Worm (Caenorhabditis elegans) whole organism, L2 larva: Measurements from ENCODE around the gene T28C6.10.

Experiments
- C34F6.9 ChIP-seq: fragments of 150-350 bp; optimal IDR thresholded peaks from 2 replicates; lab custom pipeline; 2014; ENCODE audit warnings: missing biosample characterization, missing genetic modification characterization
- F13H6.1 ChIP-seq: sonication (generic microtip); optimal IDR thresholded peaks from 2 replicates; lab custom pipeline; 2016; ENCODE audit warnings: missing genetic modification characterization, missing compliant biosample characterization
- R02D3.7 ChIP-seq: fragments of 150-350 bp; optimal IDR thresholded peaks from 2 replicates; lab custom pipeline; 2014; ENCODE audit warnings: missing biosample characterization, missing genetic modification characterization
- Y55F3AM.14 ChIP-seq: fragments of 200-800 bp; sonication (Bioruptor generic); optimal IDR thresholded peaks from 2 replicates; lab custom pipeline; 2018; ENCODE audit warnings: mild to moderate bottlenecking, missing genetic modification characterization, missing compliant biosample characterization
- ZK546.5 ChIP-seq: sonication (generic microtip); optimal IDR thresholded peaks from 2 replicates; lab custom pipeline; 2017; ENCODE audit warnings: missing biosample characterization, missing genetic modification characterization
- alr-1 ChIP-seq: fragments of 150-350 bp; optimal IDR thresholded peaks from 2 replicates; lab custom pipeline; 2014; ENCODE audit warnings: missing biosample characterization, missing genetic modification characterization
- aly-2 ChIP-seq: fragments of 150-350 bp; optimal IDR thresholded peaks from 2 replicates; lab custom pipeline; 2014; ENCODE audit warnings: missing biosample characterization, missing genetic modification characterization
- ama-1 ChIP-seq: fragments of 150-350 bp; optimal IDR thresholded peaks from 2 replicates; lab custom pipeline; 2018; ENCODE audit warnings: inconsistent platforms
- blmp-1 ChIP-seq: sonication (generic microtip); optimal IDR thresholded peaks from 2 replicates; lab custom pipeline; 2017; ENCODE audit warnings: missing genetic modification characterization, mild to moderate bottlenecking, missing compliant biosample characterization, antibody characterized with exemption, moderate library complexity; ENCODE audit not compliant: insufficient read depth
- ceh-16 ChIP-seq: fragments of 150-350 bp; optimal IDR thresholded peaks from 2 replicates; lab custom pipeline; 2014; ENCODE audit warnings: missing biosample characterization, missing genetic modification characterization
- crh-2 ChIP-seq: sonication (generic microtip); optimal IDR thresholded peaks from 2 replicates; lab custom pipeline; 2017; ENCODE audit warnings: missing biosample characterization, missing genetic modification characterization
- dmd-4 ChIP-seq: sonication (generic microtip); optimal IDR thresholded peaks from 2 replicates; lab custom pipeline; 2017; ENCODE audit warnings: missing biosample characterization, missing genetic modification characterization
- egl-27 ChIP-seq: sonication (generic microtip); optimal IDR thresholded peaks from 3 replicates; lab custom pipeline; 2017; ENCODE audit warnings: missing biosample characterization, missing genetic modification reagents, missing genetic modification characterization
- elt-1 ChIP-seq: fragments of 150-350 bp; optimal IDR thresholded peaks from 2 replicates; lab custom pipeline; 2014; ENCODE audit warnings: missing biosample characterization, missing genetic modification characterization
- elt-3 ChIP-seq: sonication (generic microtip); optimal IDR thresholded peaks from 2 replicates; lab custom pipeline; 2017; ENCODE audit warnings: missing biosample characterization, missing genetic modification characterization
- fos-1 ChIP-seq: fragments of 150-350 bp; optimal IDR thresholded peaks from 2 replicates; lab custom pipeline; 2014; ENCODE audit warnings: missing biosample characterization, missing genetic modification characterization
- gmeb-1 ChIP-seq: fragments of 150-350 bp; optimal IDR thresholded peaks from 2 replicates; lab custom pipeline; 2014; ENCODE audit warnings: missing biosample characterization, missing genetic modification characterization
- lin-11 ChIP-seq: fragments of 150-350 bp; sonication (generic microtip); optimal IDR thresholded peaks from 2 replicates; lab custom pipeline; 2014; ENCODE audit warnings: missing biosample characterization, missing genetic modification characterization, inconsistent platforms, mixed read lengths
- lin-13 ChIP-seq: fragments of 150-350 bp; optimal IDR thresholded peaks from 2 replicates; lab custom pipeline; 2014; ENCODE audit warnings: missing biosample characterization, missing genetic modification reagents, missing genetic modification characterization
- lin-39 ChIP-seq: fragments of 150-350 bp; optimal IDR thresholded peaks from 2 replicates; lab custom pipeline; 2014; ENCODE audit warnings: missing biosample characterization, missing genetic modification reagents, missing genetic modification characterization
- lsy-2 ChIP-seq, 2 experiments: fragments of 150-350 bp in 1 of 2; sonication (generic microtip) in 1 of 2; optimal IDR thresholded peaks; 2 replicates each; lab custom pipeline; 2014 to 2017; ENCODE audit warnings: missing biosample characterization in 2 of 2, missing genetic modification characterization in 2 of 2
- mab-5 ChIP-seq: fragments of 150-350 bp; optimal IDR thresholded peaks from 2 replicates; lab custom pipeline; 2014; ENCODE audit warnings: missing biosample characterization, missing genetic modification characterization
- mbf-1 ChIP-seq: sonication (generic microtip); optimal IDR thresholded peaks from 2 replicates; lab custom pipeline; 2017; ENCODE audit warnings: missing biosample characterization, missing genetic modification characterization
- nhr-10 ChIP-seq: sonication (generic microtip); optimal IDR thresholded peaks from 2 replicates; lab custom pipeline; 2017; ENCODE audit warnings: missing biosample characterization, missing genetic modification characterization
- nhr-11 ChIP-seq: fragments of 150-350 bp; optimal IDR thresholded peaks from 2 replicates; lab custom pipeline; 2014; ENCODE audit warnings: missing biosample characterization, missing genetic modification characterization
- nhr-12 ChIP-seq: fragments of 150-350 bp; optimal IDR thresholded peaks from 2 replicates; lab custom pipeline; 2014; ENCODE audit warnings: missing biosample characterization, missing genetic modification characterization
- nhr-129 ChIP-seq: fragments of 150-350 bp; optimal IDR thresholded peaks from 2 replicates; lab custom pipeline; 2014; ENCODE audit warnings: missing biosample characterization, missing genetic modification characterization
- nhr-21 ChIP-seq: fragments of 150-350 bp; optimal IDR thresholded peaks from 2 replicates; lab custom pipeline; 2014; ENCODE audit warnings: missing biosample characterization, missing genetic modification characterization
- nhr-23 ChIP-seq: fragments of 150-350 bp; optimal IDR thresholded peaks from 2 replicates; lab custom pipeline; 2014; ENCODE audit warnings: missing biosample characterization, missing genetic modification reagents, missing genetic modification characterization
- nhr-237 ChIP-seq: fragments of 150-350 bp; optimal IDR thresholded peaks from 2 replicates; lab custom pipeline; 2014; ENCODE audit warnings: missing biosample characterization, missing genetic modification characterization
- nhr-25 ChIP-seq: fragments of 150-350 bp; sonication (generic microtip); optimal IDR thresholded peaks from 3 replicates; lab custom pipeline; 2014; ENCODE audit warnings: missing biosample characterization, missing genetic modification characterization
- nhr-6 ChIP-seq: fragments of 150-350 bp; optimal IDR thresholded peaks from 2 replicates; lab custom pipeline; 2014; ENCODE audit warnings: missing biosample characterization, missing genetic modification characterization
- nhr-77 ChIP-seq: fragments of 150-350 bp; optimal IDR thresholded peaks from 2 replicates; lab custom pipeline; 2014; ENCODE audit warnings: missing biosample characterization, missing genetic modification characterization
- peb-1 ChIP-seq: fragments of 150-350 bp; optimal IDR thresholded peaks from 2 replicates; lab custom pipeline; 2014; ENCODE audit warnings: missing biosample characterization, missing genetic modification characterization
- skn-1 ChIP-seq: sonication (generic microtip); optimal IDR thresholded peaks from 2 replicates; lab custom pipeline; 2017; ENCODE audit warnings: missing biosample characterization, missing genetic modification characterization
- sma-3 ChIP-seq: sonication (generic microtip); optimal IDR thresholded peaks from 2 replicates; lab custom pipeline; 2016; ENCODE audit warnings: missing genetic modification reagents, missing genetic modification characterization, missing compliant biosample characterization
- sma-9 ChIP-seq, 2 experiments: fragments of 150-350 bp in 1 of 2; sonication (generic microtip) in 1 of 2; optimal IDR thresholded peaks; 2 replicates each; lab custom pipeline; 2014 to 2016; ENCODE audit warnings: missing genetic modification characterization in 2 of 2, mild to moderate bottlenecking in 1 of 2, missing biosample characterization in 1 of 2, missing compliant biosample characterization in 1 of 2, missing genetic modification reagents in 1 of 2, moderate library complexity in 1 of 2
- snpc-4 ChIP-seq: fragments of 150-350 bp; optimal IDR thresholded peaks from 2 replicates; lab custom pipeline; 2014; ENCODE audit warnings: missing biosample characterization, missing genetic modification characterization
- unc-39 ChIP-seq: fragments of 150-350 bp; optimal IDR thresholded peaks from 2 replicates; lab custom pipeline; 2014; ENCODE audit warnings: missing biosample characterization, missing genetic modification characterization
- unc-55 ChIP-seq: fragments of 150-350 bp; sonication (generic microtip); optimal IDR thresholded peaks from 3 replicates; lab custom pipeline; 2014; ENCODE audit warnings: missing biosample characterization, missing genetic modification reagents, missing genetic modification characterization
- unc-62 ChIP-seq: fragments of 150-350 bp; optimal IDR thresholded peaks from 2 replicates; lab custom pipeline; 2014; ENCODE audit warnings: missing biosample characterization, missing genetic modification reagents, missing genetic modification characterization
- zag-1 ChIP-seq: fragments of 150-350 bp; optimal IDR thresholded peaks from 2 replicates; lab custom pipeline; 2014; ENCODE audit warnings: missing biosample characterization, missing genetic modification characterization
- ztf-1 ChIP-seq: fragments of 200-800 bp; sonication (Bioruptor generic); conservative IDR thresholded peaks from 2 replicates; pipeline ENCODE4 v1.3.6; 2022; ENCODE audit warnings: missing genetic modification characterization, missing compliant biosample characterization
- ztf-11 ChIP-seq: sonication (generic microtip); optimal IDR thresholded peaks from 2 replicates; lab custom pipeline; 2017; ENCODE audit warnings: missing biosample characterization, missing genetic modification characterization
- ztf-4 ChIP-seq: fragments of 150-350 bp; optimal IDR thresholded peaks from 2 replicates; lab custom pipeline; 2014; ENCODE audit warnings: missing biosample characterization, missing genetic modification characterization

The T28C6.10 gene

DNA sequence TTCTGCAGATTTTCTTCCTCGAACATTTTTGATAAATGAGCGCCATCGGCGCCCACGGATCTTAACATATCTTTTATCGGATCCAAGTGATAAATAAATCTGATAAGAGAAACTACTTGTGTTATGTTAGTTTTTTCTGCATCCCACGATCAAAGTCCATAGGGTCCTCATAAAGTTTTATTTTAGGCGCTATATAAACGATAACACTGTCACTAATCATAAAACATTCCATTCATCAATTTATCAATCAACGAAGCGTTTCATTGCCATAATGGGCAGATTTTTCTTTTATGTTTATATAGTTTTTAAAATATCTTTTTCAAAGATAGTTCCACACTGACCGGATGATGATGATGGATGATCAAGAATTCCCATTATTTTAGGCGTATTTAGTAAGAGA lies 46.9 kb downstream of the T28C6.10 start (continued):
- TF ChIP-seq nhr-25 (tag; lab: Kevin White, UChicago) (peak; percentile 34), nhr-21 (peak; percentile 53), nhr-12 (tag; lab: Kevin White, UChicago) (no peak), mab-5 (peak; percentile 52), peb-1 (tag; lab: Kevin White, UChicago) (no peak), nhr-10 (tag; lab: Kevin White, UChicago) (no peak), F13H6.1 (no peak), ceh-16 (tag; lab: Kevin White, UChicago) (no peak), ztf-4 (no peak), elt-1 (tag; lab: Kevin White, UChicago) (no peak), unc-39 (tag; lab: Kevin White, UChicago) (no peak), lsy-2 (tag; optimal IDR thresholded peaks at IDR 0.05; lab: Kevin White, UChicago) (no peak), sma-3 (GFP tag; lab: Kevin White, UChicago) (peak; percentile 5), snpc-4 (no peak), dmd-4 (tag; lab: Kevin White, UChicago) (no peak), ama-1 (no peak), nhr-77 (tag; lab: Kevin White, UChicago) (no peak), crh-2 (tag; lab: Kevin White, UChicago) (no peak), nhr-237 (tag; lab: Kevin White, UChicago) (no peak), unc-55 (no peak), alr-1 (tag; lab: Kevin White, UChicago) (no peak), nhr-6 (tag; lab: Kevin White, UChicago) (no peak), ztf-11 (tag; lab: Kevin White, UChicago) (no peak)
- TF ChIP-seq, all 48 proteins: peak for 7

DNA sequence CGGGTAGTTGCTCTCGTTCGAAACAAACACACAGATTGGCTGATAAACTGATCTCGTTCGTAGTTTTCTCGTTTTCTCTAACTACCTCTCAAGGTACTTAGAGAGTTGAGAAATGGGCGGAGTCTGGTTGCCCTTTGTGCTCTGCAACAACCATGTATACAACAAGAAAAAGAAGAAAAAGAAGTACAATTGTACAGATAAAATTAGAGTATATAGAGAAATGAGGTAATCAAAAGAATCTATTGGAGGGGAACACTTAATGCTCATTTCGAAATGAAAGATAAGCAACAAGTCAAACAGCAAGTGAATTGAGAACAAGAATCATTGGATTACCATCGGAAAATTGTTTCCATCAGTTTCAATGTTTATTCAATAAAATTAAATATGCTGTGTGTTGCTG lies 47.6 kb downstream of the T28C6.10 start, which contains the start of gene C09G9.1:
C09G9.1 (minus strand) TSS at position 143 of the 400 bp plus-strand sequence.
- TF ChIP-seq fos-1 (tag; lab: Kevin White, UChicago) (peak; percentile 27), unc-62 (GFP tag; lab: Kevin White, UChicago) (no peak), F13H6.1 (peak; percentile 8), lsy-2 (tag; optimal IDR thresholded peaks at IDR 0.05; lab: Kevin White, UChicago) (no peak), lin-11 (tag; lab: Kevin White, UChicago) (no peak), ztf-1 (GFP tag; lab: Robert Waterston, UW) (no peak), unc-39 (tag; lab: Kevin White, UChicago) (no peak), nhr-6 (tag; lab: Kevin White, UChicago) (no peak), alr-1 (tag; lab: Kevin White, UChicago) (no peak), peb-1 (tag; lab: Kevin White, UChicago) (no peak), nhr-10 (tag; lab: Kevin White, UChicago) (no peak), egl-27 (tag; lab: Kevin White, UChicago) (no peak), sma-9 (GFP tag; optimal IDR thresholded peaks at IDR 0.05; lab: Kevin White, UChicago) (no peak), sma-9 (tag; optimal IDR thresholded peaks at IDR 0.05; lab: Kevin White, UChicago) (no peak)

DNA sequence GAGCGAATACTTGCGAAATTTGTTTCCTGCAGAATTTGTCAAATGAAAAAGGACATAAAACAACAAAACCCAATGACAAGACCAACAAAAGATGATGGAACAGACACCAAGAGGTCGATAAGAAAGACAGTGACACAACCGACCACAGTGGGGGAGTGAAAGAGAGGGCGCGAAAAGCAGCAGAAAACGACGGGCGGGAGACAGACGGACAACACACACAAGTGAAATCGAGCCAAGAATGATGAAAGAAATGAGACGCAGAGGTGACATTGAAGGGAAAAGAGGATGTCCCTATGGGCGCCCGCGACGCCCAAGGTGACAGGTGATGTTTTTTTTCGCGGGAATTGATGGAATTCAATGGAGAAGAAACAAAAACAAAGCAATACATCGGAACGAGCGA lies 48.4 kb downstream of the T28C6.10 start:
- no peak for TF ChIP-seq R02D3.7 (tag; lab: Kevin White, UChicago)
- TF ChIP-seq sma-9 (GFP tag; optimal IDR thresholded peaks at IDR 0.05; lab: Kevin White, UChicago) = peak; percentile 55
- no peak for TF ChIP-seq sma-9 (tag; optimal IDR thresholded peaks at IDR 0.05; lab: Kevin White, UChicago)
- TF ChIP-seq mbf-1 (tag; lab: Kevin White, UChicago) = no peak
- TF ChIP-seq nhr-21 = peak; percentile 52
- no peak for TF ChIP-seq lin-39
- TF ChIP-seq ztf-11 (tag; lab: Kevin White, UChicago) = no peak
- TF ChIP-seq lin-13 = no peak
- TF ChIP-seq peb-1 (tag; lab: Kevin White, UChicago) = no peak
- no peak for TF ChIP-seq nhr-11 (tag; lab: Kevin White, UChicago)
- TF ChIP-seq zag-1 (tag; lab: Kevin White, UChicago) = no peak
- TF ChIP-seq crh-2 (tag; lab: Kevin White, UChicago) = peak; percentile 53
- peak; percentile 63 for TF ChIP-seq Y55F3AM.14 (GFP tag; lab: Kevin White, UChicago)
- no peak for TF ChIP-seq skn-1
- TF ChIP-seq egl-27 (tag; lab: Kevin White, UChicago) = peak; percentile 23
- TF ChIP-seq ztf-4 = no peak
- peak; percentile 35 for TF ChIP-seq ama-1
- peak; percentile 79 for TF ChIP-seq F13H6.1
- TF ChIP-seq gmeb-1 = peak; percentile 11
- TF ChIP-seq mab-5 = no peak
- peak; percentile 53 for TF ChIP-seq C34F6.9
- TF ChIP-seq dmd-4 (tag; lab: Kevin White, UChicago) = no peak
- TF ChIP-seq nhr-237 (tag; lab: Kevin White, UChicago) = no peak
- no peak for TF ChIP-seq ztf-1 (GFP tag; lab: Robert Waterston, UW)
- peak; percentile 77 for TF ChIP-seq sma-3 (GFP tag; lab: Kevin White, UChicago)
- peak; percentile 86 for TF ChIP-seq nhr-129 (tag; lab: Kevin White, UChicago)
- TF ChIP-seq nhr-12 (tag; lab: Kevin White, UChicago) = no peak
- no peak for TF ChIP-seq unc-39 (tag; lab: Kevin White, UChicago)
- TF ChIP-seq unc-55 = no peak
- TF ChIP-seq nhr-23 = no peak
- no peak for TF ChIP-seq aly-2 (tag; lab: Kevin White, UChicago)
- no peak for TF ChIP-seq alr-1 (tag; lab: Kevin White, UChicago)
- no peak for TF ChIP-seq nhr-77 (tag; lab: Kevin White, UChicago)
- no peak for TF ChIP-seq nhr-6 (tag; lab: Kevin White, UChicago)
- TF ChIP-seq elt-3 (tag; lab: Kevin White, UChicago) = no peak
- TF ChIP-seq elt-1 (tag; lab: Kevin White, UChicago) = no peak
- TF ChIP-seq unc-62 (GFP tag; lab: Kevin White, UChicago) = no peak
- TF ChIP-seq lsy-2 (tag; optimal IDR thresholded peaks at IDR 0.05; lab: Kevin White, UChicago) = peak in 1 of 2 experiments; percentile 53
- TF ChIP-seq ZK546.5 = no peak
- no peak for TF ChIP-seq ceh-16 (tag; lab: Kevin White, UChicago)
- peak; percentile 75 for TF ChIP-seq blmp-1 (tag; lab: Kevin White, UChicago)
